Worm (Caenorhabditis elegans): ENCODE data around the gene C45B11.8.
A peak's percentile ranks its signal among the peaks of the same experiment; 100 is the strongest.

The C45B11.8 gene

DNA sequence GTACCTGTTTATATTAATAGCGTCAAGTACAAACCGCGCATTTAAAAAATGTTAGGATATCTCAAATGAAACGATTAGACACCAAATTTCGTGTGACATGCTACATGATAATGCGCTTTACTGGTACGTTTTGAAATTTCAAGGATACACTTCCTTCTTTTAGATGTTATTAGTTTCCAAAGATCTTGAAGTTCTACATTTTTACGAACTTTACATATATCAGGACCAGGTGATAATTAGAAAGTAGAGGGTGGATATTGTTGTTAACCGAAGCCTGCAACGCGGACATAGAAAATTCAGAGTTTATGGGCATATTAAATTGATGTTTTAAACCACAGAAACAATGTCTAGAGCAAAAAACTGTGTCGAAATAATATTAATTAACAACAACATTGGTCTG lies 27.4 kb upstream of the C45B11.8 start:
- TF ChIP-seq tbx-11 (GFP tag; IDR thresholded peaks at IDR 0.05) (no peak), F13C5.2 (tag; optimal IDR thresholded peaks at IDR 0.05) (no peak), sea-1 (GFP tag; conservative IDR thresholded peaks at IDR 0.05) (no peak), ceh-36 (tag; optimal IDR thresholded peaks at IDR 0.05) (no peak), aly-1 (tag; optimal IDR thresholded peaks at IDR 0.05) (no peak), tbx-37 (GFP tag; conservative IDR thresholded peaks at IDR 0.05) (no peak), scrt-1 (GFP tag; IDR thresholded peaks at IDR 0.05) (no peak), tra-4 (tag; optimal IDR thresholded peaks at IDR 0.05) (no peak), hmg-4 (GFP tag; optimal IDR thresholded peaks at IDR 0.05) (no peak), flt-1 (GFP tag; IDR thresholded peaks at IDR 0.05) (no peak), B0310.2 (tag; optimal IDR thresholded peaks at IDR 0.05) (no peak), hnd-1 (tag; optimal IDR thresholded peaks at IDR 0.05) (no peak), pes-1 (GFP tag; IDR thresholded peaks at IDR 0.05) (no peak), ets-7 (tag; optimal IDR thresholded peaks at IDR 0.05) (no peak), ama-1 (optimal IDR thresholded peaks at IDR 0.05) (no peak), ceh-13 (GFP tag; optimal IDR thresholded peaks at IDR 0.05) (no peak)

DNA sequence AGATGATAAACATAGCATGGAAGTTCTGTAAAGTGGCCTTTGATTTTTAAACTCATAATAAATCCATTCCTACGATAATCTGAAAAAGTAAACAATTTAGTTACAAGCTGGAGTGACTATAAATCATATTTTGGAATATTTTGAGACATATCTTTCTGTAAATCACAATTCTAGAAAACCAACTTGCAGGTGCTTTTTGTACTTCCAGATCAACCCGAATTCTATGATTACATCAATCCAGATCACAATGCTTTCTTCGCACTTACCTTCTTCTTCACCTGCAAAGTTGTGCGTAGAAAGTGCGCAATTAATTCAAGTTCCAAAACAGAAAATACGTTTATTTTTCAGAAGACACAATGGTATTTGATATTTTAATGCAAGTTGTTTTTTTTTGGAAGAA lies 25.8 kb upstream of the C45B11.8 start:
- TF ChIP-seq tbx-11 (GFP tag; IDR thresholded peaks at IDR 0.05) (no peak), hnd-1 (tag; optimal IDR thresholded peaks at IDR 0.05) (no peak), ama-1 (optimal IDR thresholded peaks at IDR 0.05) (no peak), sea-1 (GFP tag; conservative IDR thresholded peaks at IDR 0.05) (no peak), B0310.2 (tag; optimal IDR thresholded peaks at IDR 0.05) (no peak), ceh-36 (tag; optimal IDR thresholded peaks at IDR 0.05) (no peak), ets-7 (tag; optimal IDR thresholded peaks at IDR 0.05) (no peak), flt-1 (GFP tag; IDR thresholded peaks at IDR 0.05) (no peak), ceh-13 (GFP tag; optimal IDR thresholded peaks at IDR 0.05) (no peak), hmbx-1 (tag; optimal IDR thresholded peaks at IDR 0.05) (no peak), F13C5.2 (tag; optimal IDR thresholded peaks at IDR 0.05) (no peak), hmg-4 (GFP tag; optimal IDR thresholded peaks at IDR 0.05) (no peak), aly-1 (tag; optimal IDR thresholded peaks at IDR 0.05) (no peak), tbx-37 (GFP tag; conservative IDR thresholded peaks at IDR 0.05) (no peak), scrt-1 (GFP tag; IDR thresholded peaks at IDR 0.05) (no peak), pes-1 (GFP tag; IDR thresholded peaks at IDR 0.05) (no peak), tra-4 (tag; optimal IDR thresholded peaks at IDR 0.05) (no peak)

DNA sequence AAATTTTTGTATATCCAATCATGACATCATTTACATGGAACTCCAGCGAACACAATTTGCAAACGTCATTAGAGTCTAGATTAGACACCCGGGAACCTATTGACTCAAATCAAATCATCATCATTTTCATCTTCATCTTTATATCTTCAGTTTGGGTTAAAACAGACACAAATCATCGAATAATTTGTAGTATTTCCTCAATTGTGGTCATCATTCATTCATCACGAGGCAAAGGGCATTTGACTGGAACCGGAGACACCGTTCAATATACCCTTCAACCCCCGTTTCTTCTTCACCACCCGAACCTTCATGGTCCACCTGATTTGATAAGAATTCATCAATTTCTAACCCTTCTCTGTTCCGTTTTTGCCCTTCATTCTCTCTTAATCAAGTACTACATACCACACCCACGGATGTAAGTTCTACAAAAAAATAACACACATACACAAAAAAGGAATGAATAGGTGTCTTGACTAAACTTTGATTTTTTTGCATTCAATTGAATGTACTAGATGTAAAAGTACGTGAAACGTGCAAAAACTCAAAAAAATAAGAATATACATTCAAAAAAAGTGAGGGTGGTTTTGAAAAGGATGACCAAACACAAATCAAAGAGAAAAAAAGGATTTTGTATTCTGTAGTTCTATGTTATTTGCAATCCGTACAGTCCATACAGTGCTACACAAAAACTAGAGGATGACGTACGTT lies 23.6 kb upstream of the C45B11.8 start:
- TF ChIP-seq B0310.2 (tag; optimal IDR thresholded peaks at IDR 0.05) = no peak
- no peak for TF ChIP-seq pes-1 (GFP tag; IDR thresholded peaks at IDR 0.05)
- TF ChIP-seq hmbx-1 (tag; optimal IDR thresholded peaks at IDR 0.05) = no peak
- TF ChIP-seq ama-1 (optimal IDR thresholded peaks at IDR 0.05) = no peak
- TF ChIP-seq ceh-13 (GFP tag; optimal IDR thresholded peaks at IDR 0.05) = no peak
- TF ChIP-seq tbx-37 (GFP tag; conservative IDR thresholded peaks at IDR 0.05) = no peak
- no peak for TF ChIP-seq ets-7 (tag; optimal IDR thresholded peaks at IDR 0.05)
- no peak for TF ChIP-seq aly-1 (tag; optimal IDR thresholded peaks at IDR 0.05)
- TF ChIP-seq F13C5.2 (tag; optimal IDR thresholded peaks at IDR 0.05) = no peak
- TF ChIP-seq sea-1 (GFP tag; conservative IDR thresholded peaks at IDR 0.05) = no peak
- TF ChIP-seq hmg-4 (GFP tag; optimal IDR thresholded peaks at IDR 0.05) = no peak
- TF ChIP-seq flt-1 (GFP tag; IDR thresholded peaks at IDR 0.05) = no peak
- no peak for TF ChIP-seq scrt-1 (GFP tag; IDR thresholded peaks at IDR 0.05)
- no peak for TF ChIP-seq tbx-11 (GFP tag; IDR thresholded peaks at IDR 0.05)
- no peak for TF ChIP-seq tra-4 (tag; optimal IDR thresholded peaks at IDR 0.05)
- TF ChIP-seq ceh-36 (tag; optimal IDR thresholded peaks at IDR 0.05) = no peak
- no peak for TF ChIP-seq hnd-1 (tag; optimal IDR thresholded peaks at IDR 0.05)

DNA sequence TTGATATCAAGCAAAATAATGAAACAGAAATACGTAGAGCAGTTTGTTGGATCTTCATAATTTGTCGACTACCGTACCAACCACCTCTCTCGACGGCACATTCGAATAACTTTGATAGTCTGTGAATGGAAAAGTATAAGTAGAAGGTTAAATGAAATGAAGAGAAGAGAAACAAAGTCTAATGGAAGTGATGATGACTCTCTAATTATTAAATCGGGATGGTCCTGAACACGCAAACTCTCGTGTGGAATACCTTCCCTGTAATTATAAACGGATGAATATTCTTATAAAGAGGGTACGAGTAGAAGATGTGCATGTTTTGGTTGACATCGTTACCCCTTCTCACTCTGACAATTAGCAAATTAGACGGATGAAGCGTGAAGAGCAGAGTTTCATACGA lies 17.8 kb upstream of the C45B11.8 start, which contains the start of the genes C13G3.12 and hot-6:
Gene C13G3.12 (minus strand): TSS at position 101 of the 400 bp plus-strand sequence.
Gene hot-6 (minus strand): TSS at position 121 of the 400 bp plus-strand sequence.
- TF ChIP-seq B0310.2 (tag; optimal IDR thresholded peaks at IDR 0.05) (no peak), hmg-4 (GFP tag; optimal IDR thresholded peaks at IDR 0.05) (no peak), flt-1 (GFP tag; IDR thresholded peaks at IDR 0.05) (no peak), ama-1 (optimal IDR thresholded peaks at IDR 0.05) (no peak), aly-1 (tag; optimal IDR thresholded peaks at IDR 0.05) (no peak), tra-4 (tag; optimal IDR thresholded peaks at IDR 0.05) (no peak), sea-1 (GFP tag; conservative IDR thresholded peaks at IDR 0.05) (no peak)

DNA sequence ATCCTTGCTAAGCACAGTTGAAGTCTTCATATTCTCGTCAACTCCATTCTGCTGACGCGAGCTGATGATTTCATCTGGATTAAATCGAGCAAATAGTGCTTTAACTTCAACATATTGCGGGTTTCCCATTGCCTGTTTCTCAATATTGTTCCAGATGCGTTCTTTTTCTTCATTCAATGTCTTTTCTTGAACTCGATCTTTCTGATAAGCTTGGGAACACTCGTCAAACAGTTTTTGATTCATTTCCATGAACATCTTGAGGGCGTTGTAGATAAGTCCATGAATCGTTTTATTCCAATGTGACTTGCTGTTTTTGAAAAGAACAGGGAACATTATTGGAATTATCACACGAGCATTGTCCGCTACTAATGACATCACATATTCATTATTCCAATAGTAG lies 12.8 kb upstream of the C45B11.8 start:
- no peak for TF ChIP-seq pes-1 (GFP tag; IDR thresholded peaks at IDR 0.05)
- no peak for TF ChIP-seq sea-1 (GFP tag; conservative IDR thresholded peaks at IDR 0.05)
- no peak for TF ChIP-seq flt-1 (GFP tag; IDR thresholded peaks at IDR 0.05)
- no peak for TF ChIP-seq ets-7 (tag; optimal IDR thresholded peaks at IDR 0.05)
- no peak for TF ChIP-seq tbx-11 (GFP tag; IDR thresholded peaks at IDR 0.05)
- no peak for TF ChIP-seq aly-1 (tag; optimal IDR thresholded peaks at IDR 0.05)
- TF ChIP-seq tra-4 (tag; optimal IDR thresholded peaks at IDR 0.05) = no peak
- TF ChIP-seq scrt-1 (GFP tag; IDR thresholded peaks at IDR 0.05) = no peak
- TF ChIP-seq ceh-13 (GFP tag; optimal IDR thresholded peaks at IDR 0.05) = no peak
- TF ChIP-seq ceh-36 (tag; optimal IDR thresholded peaks at IDR 0.05) = no peak
- TF ChIP-seq tbx-37 (GFP tag; conservative IDR thresholded peaks at IDR 0.05) = no peak
- TF ChIP-seq hnd-1 (tag; optimal IDR thresholded peaks at IDR 0.05) = no peak
- TF ChIP-seq F13C5.2 (tag; optimal IDR thresholded peaks at IDR 0.05) = no peak
- TF ChIP-seq hmbx-1 (tag; optimal IDR thresholded peaks at IDR 0.05) = no peak
- no peak for TF ChIP-seq B0310.2 (tag; optimal IDR thresholded peaks at IDR 0.05)
- TF ChIP-seq hmg-4 (GFP tag; optimal IDR thresholded peaks at IDR 0.05) = no peak
- TF ChIP-seq ama-1 (optimal IDR thresholded peaks at IDR 0.05) = no peak

DNA sequence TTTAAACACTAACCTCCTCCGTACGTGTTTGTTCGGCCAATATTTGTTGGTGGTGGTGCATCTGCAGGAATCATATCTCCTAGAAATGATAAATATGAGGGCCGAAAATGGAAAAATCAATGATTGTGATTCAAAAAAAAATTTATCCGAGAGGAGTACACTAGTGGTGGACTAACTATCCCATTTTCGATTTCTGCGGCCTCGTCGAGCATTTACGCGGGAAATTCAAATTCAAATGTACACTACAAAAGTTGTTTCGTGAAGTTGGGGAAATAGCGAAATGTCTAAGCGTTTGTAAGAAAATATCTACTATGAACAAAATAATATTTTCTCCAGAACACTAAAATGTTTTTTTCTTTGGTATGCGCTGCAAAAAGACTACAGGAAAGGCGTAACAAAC lies 11.3 kb upstream of the C45B11.8 start:
- TF ChIP-seq F13C5.2 (tag; optimal IDR thresholded peaks at IDR 0.05) = peak; percentile 21
- peak; percentile 83 for TF ChIP-seq tbx-37 (GFP tag; conservative IDR thresholded peaks at IDR 0.05)
- TF ChIP-seq hnd-1 (tag; optimal IDR thresholded peaks at IDR 0.05) = peak; percentile 13
- peak; percentile 23 for TF ChIP-seq ets-7 (tag; optimal IDR thresholded peaks at IDR 0.05)
- TF ChIP-seq scrt-1 (GFP tag; IDR thresholded peaks at IDR 0.05) = no peak
- no peak for TF ChIP-seq tra-4 (tag; optimal IDR thresholded peaks at IDR 0.05)

DNA sequence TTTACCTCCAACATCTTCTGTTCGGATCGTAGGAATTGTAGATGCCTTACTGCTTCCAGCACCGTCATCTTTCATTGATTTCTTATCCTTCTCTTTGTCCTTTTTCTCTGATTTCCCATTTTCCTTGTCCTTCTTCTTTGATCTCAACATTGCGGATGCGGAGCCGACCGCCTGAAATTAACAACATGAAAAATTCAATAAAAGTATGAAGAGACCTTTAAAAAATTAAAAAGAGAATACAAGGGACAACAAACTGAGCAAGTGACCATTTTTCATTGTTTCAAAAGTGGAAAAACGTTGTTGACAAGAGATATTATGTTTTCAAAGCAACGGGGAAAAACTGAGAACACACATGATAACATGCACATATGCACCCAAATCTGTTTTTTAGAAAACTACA lies 9.9 kb upstream of the C45B11.8 start:
- no peak for TF ChIP-seq ets-7 (tag; optimal IDR thresholded peaks at IDR 0.05)
- TF ChIP-seq hmbx-1 (tag; optimal IDR thresholded peaks at IDR 0.05) = no peak

All from whole organism, early embryonic.